Worm (Caenorhabditis elegans) whole organism, L3 larva: ENCODE measurements around the gene F54H12.2.

ENCODE experiments used
- R02D3.7 ChIP-seq: fragments of 150-350 bp; optimal IDR thresholded peaks from 2 replicates; lab custom pipeline; 2014; ENCODE audit warnings: missing biosample characterization, missing genetic modification characterization
- ZK546.5 ChIP-seq: sonication (generic microtip); optimal IDR thresholded peaks from 2 replicates; lab custom pipeline; 2017; ENCODE audit warnings: missing biosample characterization, missing genetic modification characterization
- aly-2 ChIP-seq: fragments of 150-350 bp; optimal IDR thresholded peaks from 2 replicates; lab custom pipeline; 2014; ENCODE audit warnings: missing biosample characterization, missing genetic modification characterization
- ama-1 ChIP-seq: fragments of 150-350 bp; optimal IDR thresholded peaks from 2 replicates; lab custom pipeline; 2018
- ceh-16 ChIP-seq: sonication (generic microtip); optimal IDR thresholded peaks from 2 replicates; lab custom pipeline; 2017; ENCODE audit warnings: missing biosample characterization, missing genetic modification characterization
- ceh-28 ChIP-seq: fragments of 150-350 bp; optimal IDR thresholded peaks from 2 replicates; lab custom pipeline; 2014; ENCODE audit warnings: missing biosample characterization, missing genetic modification reagents, missing genetic modification characterization
- ceh-82 ChIP-seq: fragments of 150-350 bp; optimal IDR thresholded peaks from 2 replicates; lab custom pipeline; 2014; ENCODE audit warnings: missing biosample characterization, missing genetic modification characterization
- daf-12 ChIP-seq: fragments of 150-350 bp; optimal IDR thresholded peaks from 2 replicates; lab custom pipeline; 2014; ENCODE audit warnings: missing biosample characterization, missing genetic modification reagents, missing genetic modification characterization
- egl-27 ChIP-seq: sonication (generic microtip); optimal IDR thresholded peaks from 4 replicates; lab custom pipeline; 2017; ENCODE audit warnings: missing biosample characterization, missing genetic modification reagents, missing genetic modification characterization
- elt-1 ChIP-seq: fragments of 150-350 bp; optimal IDR thresholded peaks from 2 replicates; lab custom pipeline; 2014; ENCODE audit warnings: missing biosample characterization, missing genetic modification characterization
- elt-2 ChIP-seq: sonication (generic microtip); optimal IDR thresholded peaks from 2 replicates; lab custom pipeline; 2016; ENCODE audit warnings: missing genetic modification reagents, mild to moderate bottlenecking, missing genetic modification characterization, missing compliant biosample characterization
- elt-3 ChIP-seq, 3 experiments: fragments of 150-350 bp in 1 of 3; sonication (generic microtip) in 2 of 3; optimal IDR thresholded peaks; 2 replicates in 2 of 3; 4 replicates in 1 of 3; lab custom pipeline; 2014 to 2017; ENCODE audit warnings: missing biosample characterization in 3 of 3, missing genetic modification characterization in 3 of 3
- eor-1 ChIP-seq, 2 experiments: fragments of 150-350 bp; optimal IDR thresholded peaks; 2 replicates each; lab custom pipeline; 2014 to 2018; ENCODE audit warnings: missing biosample characterization in 2 of 2, missing genetic modification characterization in 2 of 2
- fkh-10 ChIP-seq: sonication (generic microtip); optimal IDR thresholded peaks from 2 replicates; lab custom pipeline; 2017; ENCODE audit warnings: missing biosample characterization, missing genetic modification reagents, missing genetic modification characterization
- fkh-2 ChIP-seq: fragments of 150-350 bp; optimal IDR thresholded peaks from 2 replicates; lab custom pipeline; 2014; ENCODE audit warnings: missing biosample characterization, missing genetic modification reagents, missing genetic modification characterization
- fos-1 ChIP-seq: fragments of 150-350 bp; optimal IDR thresholded peaks from 2 replicates; lab custom pipeline; 2014; ENCODE audit warnings: missing biosample characterization, missing genetic modification characterization
- hmg-11 ChIP-seq: sonication (generic microtip); optimal IDR thresholded peaks from 2 replicates; lab custom pipeline; 2016; ENCODE audit warnings: missing genetic modification characterization, missing compliant biosample characterization
- jun-1 ChIP-seq: fragments of 150-350 bp; optimal IDR thresholded peaks from 2 replicates; lab custom pipeline; 2014; ENCODE audit warnings: missing biosample characterization, missing genetic modification reagents, missing genetic modification characterization
- lin-15B ChIP-seq: fragments of 150-350 bp; optimal IDR thresholded peaks from 2 replicates; lab custom pipeline; 2014; ENCODE audit warnings: missing biosample characterization, missing genetic modification characterization
- lin-39 ChIP-seq: fragments of 150-350 bp; optimal IDR thresholded peaks from 2 replicates; lab custom pipeline; 2018; ENCODE audit warnings: missing biosample characterization, missing genetic modification reagents, missing genetic modification characterization
- lsy-12 ChIP-seq: sonication (generic microtip); optimal IDR thresholded peaks from 2 replicates; lab custom pipeline; 2016; ENCODE audit warnings: mild to moderate bottlenecking, missing genetic modification characterization, missing compliant biosample characterization
- mdl-1 ChIP-seq: fragments of 150-350 bp; optimal IDR thresholded peaks from 2 replicates; lab custom pipeline; 2014; ENCODE audit warnings: missing biosample characterization, missing genetic modification characterization
- mml-1 ChIP-seq: fragments of 150-350 bp; sonication (generic microtip); optimal IDR thresholded peaks from 3 replicates; lab custom pipeline; 2014; ENCODE audit warnings: missing biosample characterization, missing genetic modification characterization
- nhr-11 ChIP-seq: fragments of 150-350 bp; optimal IDR thresholded peaks from 2 replicates; lab custom pipeline; 2014; ENCODE audit warnings: missing biosample characterization, missing genetic modification characterization
- nhr-12 ChIP-seq: fragments of 150-350 bp; optimal IDR thresholded peaks from 2 replicates; lab custom pipeline; 2014; ENCODE audit warnings: missing biosample characterization, missing genetic modification characterization
- nhr-23 ChIP-seq: fragments of 150-350 bp; optimal IDR thresholded peaks from 2 replicates; lab custom pipeline; 2014; ENCODE audit warnings: missing biosample characterization, missing genetic modification reagents, missing genetic modification characterization
- nhr-237 ChIP-seq: fragments of 150-350 bp; optimal IDR thresholded peaks from 2 replicates; lab custom pipeline; 2014; ENCODE audit warnings: missing biosample characterization, missing genetic modification characterization
- nhr-25 ChIP-seq: sonication (generic microtip); optimal IDR thresholded peaks from 2 replicates; lab custom pipeline; 2017; ENCODE audit warnings: missing biosample characterization, missing genetic modification characterization
- nhr-28 ChIP-seq: fragments of 150-350 bp; optimal IDR thresholded peaks from 2 replicates; lab custom pipeline; 2014; ENCODE audit warnings: missing biosample characterization, missing genetic modification characterization
- nhr-43 ChIP-seq: sonication (generic microtip); optimal IDR thresholded peaks from 2 replicates; lab custom pipeline; 2016; ENCODE audit warnings: mild to moderate bottlenecking, missing genetic modification characterization, missing compliant biosample characterization; ENCODE audit not compliant: poor library complexity, severe bottlenecking
- nhr-67 ChIP-seq: fragments of 150-350 bp; optimal IDR thresholded peaks from 2 replicates; lab custom pipeline; 2014; ENCODE audit warnings: missing biosample characterization, missing genetic modification characterization
- nhr-76 ChIP-seq: fragments of 150-350 bp; sonication (generic microtip); optimal IDR thresholded peaks from 5 replicates; lab custom pipeline; 2014; ENCODE audit warnings: missing biosample characterization, missing genetic modification characterization
- nhr-77 ChIP-seq: fragments of 150-350 bp; optimal IDR thresholded peaks from 2 replicates; lab custom pipeline; 2014; ENCODE audit warnings: missing biosample characterization, missing genetic modification characterization
- pha-4 ChIP-seq: fragments of 150-350 bp; optimal IDR thresholded peaks from 2 replicates; lab custom pipeline; 2014; ENCODE audit warnings: missing biosample characterization, missing genetic modification reagents, missing genetic modification characterization
- pqm-1 ChIP-seq: fragments of 150-350 bp; optimal IDR thresholded peaks from 2 replicates; lab custom pipeline; 2017; ENCODE audit warnings: missing biosample characterization, missing genetic modification characterization, inconsistent platforms
- sea-2 ChIP-seq: fragments of 150-350 bp; sonication (generic microtip); optimal IDR thresholded peaks from 4 replicates; lab custom pipeline; 2014; ENCODE audit warnings: missing biosample characterization, missing genetic modification reagents, missing genetic modification characterization
- skn-1 ChIP-seq: fragments of 150-350 bp; optimal IDR thresholded peaks from 2 replicates; lab custom pipeline; 2014; ENCODE audit warnings: missing biosample characterization, missing genetic modification characterization
- snpc-4 ChIP-seq: fragments of 150-350 bp; optimal IDR thresholded peaks from 2 replicates; lab custom pipeline; 2014; ENCODE audit warnings: missing biosample characterization, missing genetic modification characterization
- tbx-2 ChIP-seq: sonication (generic microtip); optimal IDR thresholded peaks from 2 replicates; lab custom pipeline; 2016; ENCODE audit warnings: mild to moderate bottlenecking, missing genetic modification characterization, missing compliant biosample characterization
- unc-39 ChIP-seq: sonication (generic microtip); optimal IDR thresholded peaks from 4 replicates; lab custom pipeline; 2017; ENCODE audit warnings: missing biosample characterization, missing genetic modification characterization
- unc-62 ChIP-seq: fragments of 150-350 bp; sonication (generic microtip); optimal IDR thresholded peaks from 4 replicates; lab custom pipeline; 2014; ENCODE audit warnings: missing biosample characterization, missing genetic modification reagents, missing genetic modification characterization
- zag-1 ChIP-seq: fragments of 150-350 bp; optimal IDR thresholded peaks from 2 replicates; lab custom pipeline; 2014; ENCODE audit warnings: missing biosample characterization, missing genetic modification characterization
- ztf-11 ChIP-seq: fragments of 150-350 bp; optimal IDR thresholded peaks from 2 replicates; lab custom pipeline; 2014; ENCODE audit warnings: missing biosample characterization, missing genetic modification characterization
- ztf-4 ChIP-seq: fragments of 150-350 bp; optimal IDR thresholded peaks from 2 replicates; lab custom pipeline; 2014; ENCODE audit warnings: missing biosample characterization, missing genetic modification characterization

F54H12.2 gene

ce11 chrIII:7973968-7974607 lies 9.7 kb downstream of the F54H12.2 start:
- TF ChIP-seq lsy-12 (tag; lab: Kevin White, UChicago) (no peak), pqm-1 (peak; percentile 26), nhr-43 (tag; lab: Kevin White, UChicago) (peak; percentile 15), R02D3.7 (tag; lab: Kevin White, UChicago) (no peak), unc-39 (no peak), pha-4 (tag; lab: Kevin White, UChicago) (peak; percentile 71), skn-1 (peak; percentile 42), nhr-12 (no peak), sea-2 (GFP tag; lab: Kevin White, UChicago) (no peak), tbx-2 (tag; lab: Kevin White, UChicago) (no peak), nhr-11 (tag; lab: Kevin White, UChicago) (no peak), ceh-16 (tag; lab: Kevin White, UChicago) (no peak), nhr-23 (tag; lab: Kevin White, UChicago) (no peak), jun-1 (tag; lab: Kevin White, UChicago) (peak; percentile 60), mdl-1 (tag; lab: Kevin White, UChicago) (no peak), nhr-237 (no peak), ZK546.5 (no peak), nhr-25 (tag; lab: Kevin White, UChicago) (peak; percentile 24), ama-1 (no peak), lin-39 (tag; lab: Kevin White, UChicago) (peak; percentile 9), mml-1 (no peak), elt-2 (tag; lab: Kevin White, UChicago) (peak; percentile 54), snpc-4 (tag; lab: Kevin White, UChicago) (no peak), nhr-77 (tag; lab: Kevin White, UChicago) (no peak), ceh-28 (tag; lab: Kevin White, UChicago) (no peak), aly-2 (tag; lab: Kevin White, UChicago) (no peak), hmg-11 (tag; lab: Kevin White, UChicago) (no peak), lin-15B (tag; lab: Kevin White, UChicago) (no peak), egl-27 (tag; lab: Kevin White, UChicago) (no peak), daf-12 (tag; lab: Kevin White, UChicago) (no peak), ztf-4 (tag; lab: Kevin White, UChicago) (peak; percentile 19)

- no peak for TF ChIP-seq tbx-2 (tag; lab: Kevin White, UChicago)
- TF ChIP-seq eor-1 (tag; optimal IDR thresholded peaks at IDR 0.05; lab: Kevin White, UChicago): no peak
- TF ChIP-seq ceh-82 (tag; lab: Kevin White, UChicago): no peak
- no peak for TF ChIP-seq fos-1 (tag; lab: Kevin White, UChicago)
- no peak for TF ChIP-seq ztf-11 (tag; lab: Kevin White, UChicago)
- TF ChIP-seq ztf-4 (tag; lab: Kevin White, UChicago): no peak
- TF ChIP-seq nhr-76: no peak
- TF ChIP-seq lin-15B (tag; lab: Kevin White, UChicago): no peak
- TF ChIP-seq fkh-2 (tag; lab: Kevin White, UChicago): no peak
- no peak for TF ChIP-seq nhr-67 (tag; lab: Kevin White, UChicago)
- no peak for TF ChIP-seq mdl-1 (tag; lab: Kevin White, UChicago)
- TF ChIP-seq unc-62 (GFP tag; lab: Kevin White, UChicago): no peak
- no peak for TF ChIP-seq aly-2 (tag; lab: Kevin White, UChicago)
- peak; percentile 28 for TF ChIP-seq nhr-43 (tag; lab: Kevin White, UChicago)
- peak; percentile 65 for TF ChIP-seq ama-1
- TF ChIP-seq sea-2 (GFP tag; lab: Kevin White, UChicago): no peak
- TF ChIP-seq R02D3.7 (tag; lab: Kevin White, UChicago): peak; percentile 22
- no peak for TF ChIP-seq elt-1 (tag; lab: Kevin White, UChicago)
- no peak for TF ChIP-seq mml-1
- TF ChIP-seq nhr-23 (tag; lab: Kevin White, UChicago): no peak
- TF ChIP-seq elt-2 (tag; lab: Kevin White, UChicago): peak; percentile 19
- TF ChIP-seq nhr-28: no peak
- TF ChIP-seq lsy-12 (tag; lab: Kevin White, UChicago): peak; percentile 14
- no peak for TF ChIP-seq skn-1
- TF ChIP-seq hmg-11 (tag; lab: Kevin White, UChicago): no peak
- no peak for TF ChIP-seq zag-1
- TF ChIP-seq jun-1 (tag; lab: Kevin White, UChicago): no peak
- TF ChIP-seq fkh-10 (GFP tag; lab: Kevin White, UChicago): no peak
- TF ChIP-seq ceh-28 (tag; lab: Kevin White, UChicago): no peak
- TF ChIP-seq lin-39 (tag; lab: Kevin White, UChicago): no peak
- TF ChIP-seq nhr-11 (tag; lab: Kevin White, UChicago): no peak
- TF ChIP-seq elt-3 (tag; optimal IDR thresholded peaks at IDR 0.05; lab: Kevin White, UChicago): no peak
- TF ChIP-seq nhr-25 (tag; lab: Kevin White, UChicago): no peak
- no peak for TF ChIP-seq pha-4 (tag; lab: Kevin White, UChicago)
- TF ChIP-seq nhr-12: no peak
- no peak for TF ChIP-seq pqm-1
These were observed 12.8 kb downstream of the F54H12.2 start for ce11 chrIII:7977224-7977623.
